Worm (Caenorhabditis elegans): ENCODE results near the gene pycr-1.

Gene pycr-1

ce11 chrX:12171631-12172348, 25.2 kb downstream of the pycr-1 start, which contains the start of gene F57G12.1:
TSS of gene F57G12.1 (minus strand) at chrX:12171681.
- TF ChIP-seq odd-2 (tag; optimal IDR thresholded peaks at IDR 0.05) (peak; percentile 6), elt-4 (tag; optimal IDR thresholded peaks at IDR 0.05) (no peak), ceh-30 (tag; optimal IDR thresholded peaks at IDR 0.05) (peak; percentile 5), unc-3 (GFP tag; conservative IDR thresholded peaks at IDR 0.05) (no peak), unc-3 (tag; optimal IDR thresholded peaks at IDR 0.05) (no peak), hlh-15 (tag; optimal IDR thresholded peaks at IDR 0.05) (no peak), K02D7.2 (tag; optimal IDR thresholded peaks at IDR 0.05) (no peak), ama-1 (optimal IDR thresholded peaks at IDR 0.05) (peak; percentile 78), ceh-48 (tag; optimal IDR thresholded peaks at IDR 0.05) (no peak), ceh-14 (tag; optimal IDR thresholded peaks at IDR 0.05) (peak; percentile 75), npax-4 (tag; optimal IDR thresholded peaks at IDR 0.05) (no peak), mec-3 (tag; optimal IDR thresholded peaks at IDR 0.05; ENCODE audit: borderline replicate concordance) (no peak), lim-6 (tag; optimal IDR thresholded peaks at IDR 0.05) (no peak), pha-4 (tag; optimal IDR thresholded peaks at IDR 0.05) (no peak), hlh-30 (tag; optimal IDR thresholded peaks at IDR 0.05; ENCODE audit: insufficient read depth) (peak; percentile 79), pha-2 (tag; optimal IDR thresholded peaks at IDR 0.05) (no peak), syd-9 (tag; optimal IDR thresholded peaks at IDR 0.05) (peak; percentile 4), ets-4 (tag; optimal IDR thresholded peaks at IDR 0.05) (no peak), ceh-34 (tag; optimal IDR thresholded peaks at IDR 0.05) (peak; percentile 70), ceh-45 (GFP tag; IDR thresholded peaks at IDR 0.05) (no peak), ceh-19 (GFP tag; optimal IDR thresholded peaks at IDR 0.05) (no peak), eyg-1 (tag; optimal IDR thresholded peaks at IDR 0.05) (peak; percentile 74), zip-5 (tag; optimal IDR thresholded peaks at IDR 0.05) (no peak), fkh-10 (GFP tag; optimal IDR thresholded peaks at IDR 0.05) (no peak), F13H6.1 (tag; optimal IDR thresholded peaks at IDR 0.05) (peak; percentile 20), unc-42 (tag; optimal IDR thresholded peaks at IDR 0.05) (peak; percentile 65), nhr-232 (tag; optimal IDR thresholded peaks at IDR 0.05) (no peak), ttx-3 (tag; optimal IDR thresholded peaks at IDR 0.05) (peak; percentile 30), dmd-4 (tag; optimal IDR thresholded peaks at IDR 0.05; ENCODE audit: borderline replicate concordance) (no peak), madf-2 (tag; optimal IDR thresholded peaks at IDR 0.05) (no peak), ceh-9 (tag; optimal IDR thresholded peaks at IDR 0.05) (no peak), Y22D7AL.16 (tag; optimal IDR thresholded peaks at IDR 0.05) (no peak), pqm-1 (tag; optimal IDR thresholded peaks at IDR 0.05) (no peak), ceh-24 (tag; optimal IDR thresholded peaks at IDR 0.05) (no peak), tbx-7 (tag; optimal IDR thresholded peaks at IDR 0.05) (no peak), ceh-2 (tag; optimal IDR thresholded peaks at IDR 0.05) (peak; percentile 53), sox-4 (tag; optimal IDR thresholded peaks at IDR 0.05) (no peak), nfya-1 (tag; optimal IDR thresholded peaks at IDR 0.05) (peak; percentile 84), sdc-2 (tag; optimal IDR thresholded peaks at IDR 0.05) (peak; percentile 64), K09A11.1 (tag; optimal IDR thresholded peaks at IDR 0.05; ENCODE audit: insufficient read depth) (peak; percentile 1), pros-1 (tag; optimal IDR thresholded peaks at IDR 0.05) (no peak), che-1 (tag; optimal IDR thresholded peaks at IDR 0.05) (peak; percentile 57), gmeb-2 (tag; optimal IDR thresholded peaks at IDR 0.05) (no peak), ceh-6 (GFP tag; optimal IDR thresholded peaks at IDR 0.05) (peak; percentile 49), ceh-18 (tag; optimal IDR thresholded peaks at IDR 0.05) (peak; percentile 66), unc-86 (tag; optimal IDR thresholded peaks at IDR 0.05) (no peak), ceh-31 (tag; optimal IDR thresholded peaks at IDR 0.05) (peak; percentile 70), fkh-6 (tag; optimal IDR thresholded peaks at IDR 0.05) (peak; percentile 8), C08G9.2 (tag; optimal IDR thresholded peaks at IDR 0.05) (peak; percentile 49), tbx-2 (tag; optimal IDR thresholded peaks at IDR 0.05) (peak; percentile 43), hlh-13 (GFP tag; optimal IDR thresholded peaks at IDR 0.05) (no peak), elt-2 (tag; optimal IDR thresholded peaks at IDR 0.05) (peak; percentile 50), dve-1 (tag; optimal IDR thresholded peaks at IDR 0.05) (no peak)

Data from whole organism, late embryonic.